Fruit fly (Drosophila melanogaster): ENCODE results near the gene a10.
A peak's percentile ranks its signal among the peaks of the same experiment; 100 is the strongest.

a10 gene

dm6 chr3L:17023641-17024040 is at the start of gene a10:
Gene a10 (minus strand): TSS chr3L:17023741.
- TF ChIP-seq tj (GFP tag; optimal IDR thresholded peaks at IDR 0.05), result no peak
- TF ChIP-seq CG12768 (GFP tag; optimal IDR thresholded peaks at IDR 0.05), result no peak
- no peak for TF ChIP-seq toe (GFP tag; optimal IDR thresholded peaks at IDR 0.05)
- no peak for TF ChIP-seq cnc (optimal IDR thresholded peaks at IDR 0.05)
- no peak for TF ChIP-seq bab1 (GFP tag; optimal IDR thresholded peaks at IDR 0.05)
- no peak for TF ChIP-seq CG1620 (GFP tag; optimal IDR thresholded peaks at IDR 0.05)
- no peak for TF ChIP-seq Clk (GFP tag; optimal IDR thresholded peaks at IDR 0.05)
- no peak for TF ChIP-seq CG11617 (GFP tag; optimal IDR thresholded peaks at IDR 0.05)
- no peak for TF ChIP-seq CG5204 (GFP tag; optimal IDR thresholded peaks at IDR 0.05)
- no peak for TF ChIP-seq CG14711 (tag; optimal IDR thresholded peaks at IDR 0.05)
- no peak for TF ChIP-seq CG7101 (tag; optimal IDR thresholded peaks at IDR 0.05)
- no peak for TF ChIP-seq pad (GFP tag; optimal IDR thresholded peaks at IDR 0.05)
- no peak for TF ChIP-seq cic (GFP tag; optimal IDR thresholded peaks at IDR 0.05)
- no peak for TF ChIP-seq kay (GFP tag; ENCODE audit: borderline replicate concordance)
- no peak for TF ChIP-seq Crg-1 (GFP tag; optimal IDR thresholded peaks at IDR 0.05)
- no peak for TF ChIP-seq CG33017 (tag; optimal IDR thresholded peaks at IDR 0.05)
- no peak for TF ChIP-seq ovo (GFP tag; optimal IDR thresholded peaks at IDR 0.05)
- no peak for TF ChIP-seq Mnt (GFP tag; optimal IDR thresholded peaks at IDR 0.05)
- TF ChIP-seq CG7045 (GFP tag; optimal IDR thresholded peaks at IDR 0.05), result no peak
- no peak for TF ChIP-seq Hr96 (GFP tag; optimal IDR thresholded peaks at IDR 0.05)

- TF ChIP-seq ovo (GFP tag; optimal IDR thresholded peaks at IDR 0.05), result no peak
- TF ChIP-seq CG12768 (GFP tag; optimal IDR thresholded peaks at IDR 0.05), result no peak
- no peak for TF ChIP-seq CG5204 (GFP tag; optimal IDR thresholded peaks at IDR 0.05)
- no peak for TF ChIP-seq tj (GFP tag; optimal IDR thresholded peaks at IDR 0.05)
- no peak for TF ChIP-seq Mnt (GFP tag; optimal IDR thresholded peaks at IDR 0.05)
- no peak for TF ChIP-seq CG1620 (GFP tag; optimal IDR thresholded peaks at IDR 0.05)
- TF ChIP-seq cnc (optimal IDR thresholded peaks at IDR 0.05), result no peak
- TF ChIP-seq Hr96 (GFP tag; optimal IDR thresholded peaks at IDR 0.05), result no peak
- TF ChIP-seq CG7045 (GFP tag; optimal IDR thresholded peaks at IDR 0.05), result no peak
- no peak for TF ChIP-seq Clk (GFP tag; optimal IDR thresholded peaks at IDR 0.05)
- TF ChIP-seq pad (GFP tag; optimal IDR thresholded peaks at IDR 0.05), result no peak
- no peak for TF ChIP-seq bab1 (GFP tag; optimal IDR thresholded peaks at IDR 0.05)
- no peak for TF ChIP-seq Crg-1 (GFP tag; optimal IDR thresholded peaks at IDR 0.05)
- TF ChIP-seq CG14711 (tag; optimal IDR thresholded peaks at IDR 0.05), result no peak
- TF ChIP-seq CG11617 (GFP tag; optimal IDR thresholded peaks at IDR 0.05), result no peak
- TF ChIP-seq cic (GFP tag; optimal IDR thresholded peaks at IDR 0.05), result no peak
These were observed 31.9 kb upstream of the a10 start, which contains the start of gene CG7724 for dm6 chr3L:17055467-17055877. Gene CG7724 (plus strand): TSS chr3L:17055613.

dm6 chr3L:17053932-17054331 is 30.4 kb upstream of the a10 start:
- TF ChIP-seq Mnt (GFP tag; optimal IDR thresholded peaks at IDR 0.05), result peak; percentile 88
- no peak for TF ChIP-seq CG7045 (GFP tag; optimal IDR thresholded peaks at IDR 0.05)
- TF ChIP-seq Clk (GFP tag; optimal IDR thresholded peaks at IDR 0.05), result no peak
- TF ChIP-seq Hr96 (GFP tag; optimal IDR thresholded peaks at IDR 0.05), result peak; percentile 32
- TF ChIP-seq CG5204 (GFP tag; optimal IDR thresholded peaks at IDR 0.05), result no peak
- TF ChIP-seq toe (GFP tag; optimal IDR thresholded peaks at IDR 0.05), result no peak

- TF ChIP-seq CG7101 (tag; optimal IDR thresholded peaks at IDR 0.05), result no peak
- no peak for TF ChIP-seq Mnt (GFP tag; optimal IDR thresholded peaks at IDR 0.05)
- no peak for TF ChIP-seq CG12768 (GFP tag; optimal IDR thresholded peaks at IDR 0.05)
- no peak for TF ChIP-seq tj (GFP tag; optimal IDR thresholded peaks at IDR 0.05)
- no peak for TF ChIP-seq ovo (GFP tag; optimal IDR thresholded peaks at IDR 0.05)
- no peak for TF ChIP-seq CG5204 (GFP tag; optimal IDR thresholded peaks at IDR 0.05)
- no peak for TF ChIP-seq bab1 (GFP tag; optimal IDR thresholded peaks at IDR 0.05)
- no peak for TF ChIP-seq toe (GFP tag; optimal IDR thresholded peaks at IDR 0.05)
- TF ChIP-seq CG14711 (tag; optimal IDR thresholded peaks at IDR 0.05), result no peak
- TF ChIP-seq kay (GFP tag; ENCODE audit: borderline replicate concordance), result no peak
- TF ChIP-seq cnc (optimal IDR thresholded peaks at IDR 0.05), result no peak
- no peak for TF ChIP-seq Crg-1 (GFP tag; optimal IDR thresholded peaks at IDR 0.05)
- no peak for TF ChIP-seq CG11617 (GFP tag; optimal IDR thresholded peaks at IDR 0.05)
- no peak for TF ChIP-seq Hr96 (GFP tag; optimal IDR thresholded peaks at IDR 0.05)
- TF ChIP-seq CG33017 (tag; optimal IDR thresholded peaks at IDR 0.05), result no peak
- TF ChIP-seq CG7045 (GFP tag; optimal IDR thresholded peaks at IDR 0.05), result no peak
- no peak for TF ChIP-seq CG1620 (GFP tag; optimal IDR thresholded peaks at IDR 0.05)
- no peak for TF ChIP-seq Clk (GFP tag; optimal IDR thresholded peaks at IDR 0.05)
These were observed 28.9 kb upstream of the a10 start for dm6 chr3L:17052388-17052905.

dm6 chr3L:17051472-17051871 is 27.9 kb upstream of the a10 start:
- TF ChIP-seq CG11617 (GFP tag; optimal IDR thresholded peaks at IDR 0.05) (no peak), cic (GFP tag; optimal IDR thresholded peaks at IDR 0.05) (peak; percentile 14)

dm6 chr3L:17050661-17051452 is 27.3 kb upstream of the a10 start:
- TF ChIP-seq CG14711 (tag; optimal IDR thresholded peaks at IDR 0.05), result peak; percentile 98
- peak; percentile 23 for TF ChIP-seq Mnt (GFP tag; optimal IDR thresholded peaks at IDR 0.05)
- TF ChIP-seq kay (GFP tag; ENCODE audit: borderline replicate concordance), result peak; percentile 33
- TF ChIP-seq Hr96 (GFP tag; optimal IDR thresholded peaks at IDR 0.05), result no peak
- no peak for TF ChIP-seq cnc (optimal IDR thresholded peaks at IDR 0.05)
- peak; percentile 74 for TF ChIP-seq tj (GFP tag; optimal IDR thresholded peaks at IDR 0.05)

Data from whole organism, adult.